ENCODE assay signal across 1 fruit fly cellular context in the genomic region with DNA sequence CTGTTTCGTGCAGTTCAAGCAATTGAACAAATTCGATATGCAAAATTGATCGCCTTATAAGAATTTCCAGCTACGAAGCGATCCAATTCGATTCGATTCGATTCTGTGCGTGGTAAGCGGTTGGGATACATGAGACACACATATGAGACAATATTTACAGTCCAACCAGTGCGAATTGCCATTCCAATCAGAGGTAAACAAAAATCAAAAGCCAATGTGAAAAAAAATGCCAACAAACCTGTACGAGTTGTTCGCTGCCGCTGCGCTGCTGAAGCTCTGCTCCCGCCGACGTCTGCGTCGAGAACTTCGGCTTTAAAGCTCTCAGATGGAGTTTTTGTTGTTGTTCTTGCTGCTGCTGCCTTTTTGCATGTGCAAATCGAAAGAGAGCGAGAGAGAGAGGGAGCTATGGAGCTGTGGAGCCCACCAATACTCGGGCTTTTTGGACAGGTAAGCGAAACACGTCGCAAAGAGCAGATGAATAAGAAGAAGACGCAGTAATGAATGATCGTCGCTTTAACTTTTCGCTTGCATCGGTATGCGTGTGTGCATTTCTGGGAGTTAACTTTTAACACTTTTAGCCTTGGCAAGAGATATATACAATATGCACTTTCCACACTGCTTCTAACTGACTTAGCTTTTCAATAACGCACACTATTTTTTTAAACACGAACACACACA.
TF ChIP-seq lines count a peak whose summit lies in the region.

No protein-coding gene starts in this region.

TF ChIP-seq in whole organism, embryonic, 481 proteins besides CTCF, POLR2A, EP300 and RAD21 (continued from another document):
- TF ChIP-seq emc (GFP tag; optimal IDR thresholded peaks at IDR 0.05; lab: Kevin White, UChicago) (no peak), wdn (GFP tag; IDR thresholded peaks at IDR 0.05; lab: Robert Waterston, UW) (no peak), mld (GFP tag; IDR thresholded peaks at IDR 0.05; lab: Robert Waterston, UW; ENCODE audit: partially characterized antibody) (no peak), CG7987 (GFP tag; optimal IDR thresholded peaks at IDR 0.05; lab: Kevin White, UChicago) (no peak), rib (GFP tag; IDR thresholded peaks at IDR 0.05; lab: Robert Waterston, UW) (0 out of 2 replicates have a peak, but pooled peaks have one; percentile 35), schlank (tag; optimal IDR thresholded peaks at IDR 0.05; lab: Kevin White, UChicago) (no peak), ATbp (GFP tag; optimal IDR thresholded peaks at IDR 0.05; lab: Kevin White, UChicago) (no peak), CG6765 (GFP tag; optimal IDR thresholded peaks at IDR 0.05; lab: Kevin White, UChicago) (no peak), CG14710 (tag; optimal IDR thresholded peaks at IDR 0.05; lab: Kevin White, UChicago) (no peak), Adf1 (GFP tag; IDR thresholded peaks at IDR 0.05; lab: Robert Waterston, UW) (peak; percentile 91), Elba2 (GFP tag; optimal IDR thresholded peaks at IDR 0.05; lab: Kevin White, UChicago) (peak; percentile 18), CG1529 (GFP tag; optimal IDR thresholded peaks at IDR 0.05; lab: Kevin White, UChicago) (no peak), nerfin-2 (GFP tag; IDR thresholded peaks at IDR 0.05; lab: Robert Waterston, UW; ENCODE audit: partially characterized antibody) (no peak), CG17385 (GFP tag; optimal IDR thresholded peaks at IDR 0.05; lab: Kevin White, UChicago) (peak; percentile 50), D (optimal IDR thresholded peaks at IDR 0.05; lab: Kevin White, UChicago) (no peak), D (GFP tag; optimal IDR thresholded peaks at IDR 0.05; lab: Kevin White, UChicago) (no peak), Doc3 (GFP tag; IDR thresholded peaks at IDR 0.05; lab: Robert Waterston, UW; ENCODE audit: partially characterized antibody) (0 out of 3 replicates have a peak, but pooled peaks have one; percentile 35), CG15479 (GFP tag; optimal IDR thresholded peaks at IDR 0.05; lab: Kevin White, UChicago) (no peak), Spps (tag; optimal IDR thresholded peaks at IDR 0.05; lab: Kevin White, UChicago) (no peak), CG13287 (GFP tag; IDR thresholded peaks at IDR 0.05; lab: Robert Waterston, UW; ENCODE audit: partially characterized antibody) (0 out of 2 replicates have a peak, but pooled peaks have one; percentile 32), CG11560 (tag; IDR thresholded peaks at IDR 0.05; lab: Robert Waterston, UW) (no peak), cg (GFP tag; optimal IDR thresholded peaks at IDR 0.05; lab: Kevin White, UChicago) (peak; percentile 65), CG32772 (GFP tag; IDR thresholded peaks at IDR 0.05; lab: Robert Waterston, UW) (no peak), insv (GFP tag; optimal IDR thresholded peaks at IDR 0.05; lab: Kevin White, UChicago) (peak in 1 of 2 experiments; percentile 86), CG11695 (GFP tag; IDR thresholded peaks at IDR 0.05; lab: Robert Waterston, UW) (0 out of 3 replicates have a peak, but pooled peaks have one; percentile 6), sd (tag; optimal IDR thresholded peaks at IDR 0.05; lab: Kevin White, UChicago) (peak; percentile 8), CG13624 (GFP tag; optimal IDR thresholded peaks at IDR 0.05; lab: Kevin White, UChicago) (no peak), Trl (optimal IDR thresholded peaks at IDR 0.05; lab: Kevin White, UChicago) (peak in 1 of 2 experiments; percentile 73), Trl (GFP tag; optimal IDR thresholded peaks at IDR 0.05; lab: Kevin White, UChicago) (no peak)
